Worm (Caenorhabditis elegans): ENCODE measurements around the gene clc-29.

Gene clc-29

DNA sequence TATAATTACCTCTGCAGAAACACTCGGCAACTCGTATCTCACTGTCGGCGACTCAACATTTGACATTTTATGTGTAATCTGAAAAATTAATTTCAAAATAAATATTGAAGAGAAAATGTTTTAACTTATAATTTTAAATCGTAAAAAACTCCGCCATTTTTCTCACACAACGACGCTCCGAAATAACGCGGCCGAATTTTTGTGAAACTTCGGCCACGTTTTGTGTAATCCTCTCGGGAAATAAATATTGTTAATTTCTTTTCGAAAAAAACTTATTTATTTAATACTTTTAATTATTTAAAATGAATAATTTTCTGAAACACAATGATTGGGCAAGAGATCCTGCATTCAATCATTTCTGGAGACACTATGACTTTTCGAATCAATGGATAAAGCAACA lies 40.4 kb downstream of the clc-29 start, which contains the start of the genes F10E9.7 and F10E9.5 (continued):
- TF ChIP-seq unc-130 (GFP tag; optimal IDR thresholded peaks at IDR 0.05) (peak; percentile 96), madf-9 (GFP tag; conservative IDR thresholded peaks at IDR 0.05) (peak; percentile 61; the same call in 1 of the 2 replicates), attf-4 (tag; optimal IDR thresholded peaks at IDR 0.05) (no peak), D1046.2 (GFP tag; IDR thresholded peaks at IDR 0.05) (peak; percentile 60; the same call in 1 of the 2 replicates), egl-43 (GFP tag; IDR thresholded peaks at IDR 0.05) (no peak), ama-1 (optimal IDR thresholded peaks at IDR 0.05) (no peak), dmd-6 (GFP tag; IDR thresholded peaks at IDR 0.05) (peak; percentile 83), nhr-77 (tag; optimal IDR thresholded peaks at IDR 0.05) (peak; percentile 57), ceh-32 (tag; optimal IDR thresholded peaks at IDR 0.05; ENCODE audit: poor library complexity) (no peak), hif-1 (tag; optimal IDR thresholded peaks at IDR 0.05) (peak in 1 of 2 experiments; percentile 93), dmd-9 (GFP tag; IDR thresholded peaks at IDR 0.05) (peak; percentile 96), mes-2 (tag; optimal IDR thresholded peaks at IDR 0.05; ENCODE audit: poor library complexity, severe bottlenecking) (peak; percentile 100), lin-13 (GFP tag; optimal IDR thresholded peaks at IDR 0.05) (peak; percentile 27), lim-7 (GFP tag; IDR thresholded peaks at IDR 0.05) (no peak), pha-4 (GFP tag; IDR thresholded peaks at IDR 0.05) (peak; percentile 76), pha-4 (tag; optimal IDR thresholded peaks at IDR 0.05) (peak; percentile 69), R02D3.7 (tag; optimal IDR thresholded peaks at IDR 0.05) (no peak), daf-19 (GFP tag; conservative IDR thresholded peaks at IDR 0.05) (0 out of 2 replicates have a peak, but pooled peaks have one; percentile 7), F37D6.2 (tag; optimal IDR thresholded peaks at IDR 0.05) (peak; percentile 64), dpl-1 (GFP tag; optimal IDR thresholded peaks at IDR 0.05) (peak; percentile 96), mdt-29 (GFP tag; IDR thresholded peaks at IDR 0.05) (0 out of 2 replicates have a peak, but pooled peaks have one; percentile 45), lin-29 (GFP tag; IDR thresholded peaks at IDR 0.05) (no peak)

DNA sequence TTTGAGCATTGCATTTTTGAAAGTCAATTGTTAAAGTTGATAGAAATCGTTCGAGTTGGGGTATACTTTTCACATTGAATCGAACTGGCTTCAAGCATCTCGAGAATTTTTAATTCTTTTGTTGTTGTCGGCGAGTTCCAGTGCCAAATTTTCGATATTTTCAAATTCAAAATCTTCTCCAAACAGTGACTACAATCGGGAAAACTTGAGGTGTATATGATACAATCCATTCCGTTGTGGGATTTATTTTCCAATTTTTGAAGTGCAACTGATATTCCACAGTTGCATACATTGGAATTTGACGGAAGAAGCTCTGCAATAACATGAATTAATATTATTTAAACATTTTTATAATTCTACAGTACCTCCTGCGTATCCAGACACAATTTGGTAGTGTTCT lies 41.9 kb downstream of the clc-29 start:
- TF ChIP-seq zfp-3 (GFP tag; conservative IDR thresholded peaks at IDR 0.05) (0 out of 2 replicates have a peak, but pooled peaks have one; percentile 35), nhr-6 (tag; optimal IDR thresholded peaks at IDR 0.05) (no peak), unc-62 (GFP tag; optimal IDR thresholded peaks at IDR 0.05 in 1 of 2) (peak in 1 of 2 experiments; percentile 87), unc-62 (tag; optimal IDR thresholded peaks at IDR 0.05) (no peak), daf-19 (GFP tag; conservative IDR thresholded peaks at IDR 0.05) (no peak), zag-1 (tag; optimal IDR thresholded peaks at IDR 0.05) (no peak), F37D6.2 (tag; optimal IDR thresholded peaks at IDR 0.05) (no peak), madf-5 (GFP tag; IDR thresholded peaks at IDR 0.05) (no peak), aha-1 (tag) (peak; percentile 94)

- TF ChIP-seq aha-1 (tag): peak; percentile 90
- 0 out of 2 replicates have a peak, but pooled peaks have one; percentile 19 for TF ChIP-seq egl-43 (GFP tag; IDR thresholded peaks at IDR 0.05)
- TF ChIP-seq dpl-1 (GFP tag; optimal IDR thresholded peaks at IDR 0.05): no peak
- no peak for TF ChIP-seq mxl-3 (GFP tag; optimal IDR thresholded peaks at IDR 0.05)
Observed at ce11 chrIII:8305304-8305703, 42.4 kb downstream of the clc-29 start.

- no peak for TF ChIP-seq nhr-48 (tag; optimal IDR thresholded peaks at IDR 0.05)
- TF ChIP-seq pha-4 (GFP tag; IDR thresholded peaks at IDR 0.05): no peak
- TF ChIP-seq pha-4 (tag; optimal IDR thresholded peaks at IDR 0.05): no peak
- TF ChIP-seq ama-1 (optimal IDR thresholded peaks at IDR 0.05): no peak
- no peak for TF ChIP-seq fkh-10 (GFP tag; optimal IDR thresholded peaks at IDR 0.05)
- TF ChIP-seq tra-1 (GFP tag; IDR thresholded peaks at IDR 0.05): no peak
- TF ChIP-seq hif-1 (tag; optimal IDR thresholded peaks at IDR 0.05): no peak
- no peak for TF ChIP-seq lin-39 (tag; optimal IDR thresholded peaks at IDR 0.05)
Observed at ce11 chrIII:8303440-8303839, 44.3 kb downstream of the clc-29 start.
